1 fruit fly cellular context compared by ENCODE assay signal in the genomic region with DNA sequence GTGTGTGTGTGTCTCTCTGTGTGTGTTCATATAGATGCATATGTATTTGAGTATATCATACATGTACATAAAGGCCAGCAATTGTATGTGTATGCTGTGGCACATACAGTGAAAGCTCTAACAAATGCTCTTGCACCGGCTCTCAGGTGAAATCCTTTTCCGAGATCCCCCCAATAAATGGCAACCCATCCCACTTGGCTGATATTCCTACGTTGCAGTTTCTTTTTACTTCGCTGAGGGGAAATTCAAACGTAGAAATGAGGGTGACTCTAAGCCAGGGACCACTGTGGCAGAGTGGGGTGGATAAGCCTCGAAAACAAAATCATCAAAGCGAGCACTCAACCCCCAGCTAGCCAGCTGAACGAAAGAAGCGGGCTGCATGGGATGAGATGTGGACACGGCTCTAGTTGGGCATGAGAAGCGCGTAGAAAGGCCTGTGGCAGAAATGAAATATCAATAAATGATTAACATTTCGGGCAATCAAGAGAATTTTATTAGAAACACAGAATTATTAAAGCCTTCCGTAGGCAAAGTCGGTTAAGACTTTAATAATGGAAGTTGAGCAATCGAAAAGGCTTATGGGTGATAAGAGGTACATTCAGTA.
A peak's percentile ranks its signal among the peaks of the same experiment; 100 is the strongest.
TF ChIP-seq lines count a peak whose summit lies in the region.

No protein-coding gene starts in this region.

TF ChIP-seq in whole organism, embryonic, 481 proteins besides CTCF, POLR2A, EP300 and RAD21 (continued from another document and continues in another):
- TF ChIP-seq CG2678 (tag; optimal IDR thresholded peaks at IDR 0.05; lab: Kevin White, UChicago), result peak; percentile 99
- TF ChIP-seq Abd-B (GFP tag; optimal IDR thresholded peaks at IDR 0.05; lab: Kevin White, UChicago), result peak; percentile 99
- TF ChIP-seq Dek (tag; optimal IDR thresholded peaks at IDR 0.05; lab: Kevin White, UChicago), result peak; percentile 99
- peak; percentile 94 for TF ChIP-seq corto (GFP tag; optimal IDR thresholded peaks at IDR 0.05; lab: Kevin White, UChicago)
- TF ChIP-seq oc (tag; optimal IDR thresholded peaks at IDR 0.05; lab: Kevin White, UChicago), result peak; percentile 100
- peak; percentile 99 for TF ChIP-seq CG2875 (GFP tag; optimal IDR thresholded peaks at IDR 0.05; lab: Kevin White, UChicago)
- no peak for TF ChIP-seq h (optimal IDR thresholded peaks at IDR 0.05; lab: Kevin White, UChicago)
- TF ChIP-seq zen2 (GFP tag; IDR thresholded peaks at IDR 0.05; lab: Robert Waterston, UW; ENCODE audit: partially characterized antibody), result no peak
- TF ChIP-seq trh (GFP tag; optimal IDR thresholded peaks at IDR 0.05; lab: Kevin White, UChicago), result peak; percentile 98
- TF ChIP-seq her (GFP tag; optimal IDR thresholded peaks at IDR 0.05; lab: Kevin White, UChicago), result peak; percentile 98
- no peak for TF ChIP-seq sc (optimal IDR thresholded peaks at IDR 0.05; lab: Kevin White, UChicago)
- TF ChIP-seq sc (GFP tag; optimal IDR thresholded peaks at IDR 0.05; lab: Kevin White, UChicago), result peak; percentile 98
- TF ChIP-seq CG1603 (tag; optimal IDR thresholded peaks at IDR 0.05; lab: Kevin White, UChicago), result peak; percentile 99
- peak; percentile 98 for TF ChIP-seq Meics (GFP tag; optimal IDR thresholded peaks at IDR 0.05; lab: Kevin White, UChicago)
- TF ChIP-seq jing (GFP tag; optimal IDR thresholded peaks at IDR 0.05; lab: Kevin White, UChicago), result peak; percentile 99
- peak; percentile 100 for TF ChIP-seq sob (GFP tag; IDR thresholded peaks at IDR 0.05; lab: Robert Waterston, UW)
- peak; percentile 98 for TF ChIP-seq CG8765 (GFP tag; IDR thresholded peaks at IDR 0.05; lab: Robert Waterston, UW)
- TF ChIP-seq CG12659 (GFP tag; optimal IDR thresholded peaks at IDR 0.05; lab: Kevin White, UChicago), result peak; percentile 99
- peak; percentile 97 for TF ChIP-seq ftz-f1 (GFP tag; optimal IDR thresholded peaks at IDR 0.05; lab: Kevin White, UChicago)
- TF ChIP-seq Asciz (GFP tag; optimal IDR thresholded peaks at IDR 0.05; lab: Kevin White, UChicago), result peak; percentile 99
- TF ChIP-seq CG17802 (tag; optimal IDR thresholded peaks at IDR 0.05; lab: Kevin White, UChicago), result peak; percentile 95
- TF ChIP-seq CG13296 (GFP tag; optimal IDR thresholded peaks at IDR 0.05; lab: Kevin White, UChicago), result peak; percentile 97
- TF ChIP-seq NC2β (GFP tag; optimal IDR thresholded peaks at IDR 0.05; lab: Kevin White, UChicago), result peak; percentile 99
- TF ChIP-seq CG10431 (GFP tag; optimal IDR thresholded peaks at IDR 0.05; lab: Kevin White, UChicago), result peak; percentile 95
- TF ChIP-seq CG16815 (GFP tag; optimal IDR thresholded peaks at IDR 0.05; lab: Kevin White, UChicago), result peak; percentile 97
- TF ChIP-seq sna (GFP tag; IDR thresholded peaks at IDR 0.05; lab: Robert Waterston, UW; ENCODE audit: partially characterized antibody), result no peak
- TF ChIP-seq gro (GFP tag; optimal IDR thresholded peaks at IDR 0.05; lab: Kevin White, UChicago), result peak; percentile 100
- TF ChIP-seq Sry-δ (GFP tag; optimal IDR thresholded peaks at IDR 0.05; lab: Kevin White, UChicago), result peak; percentile 87
- TF ChIP-seq lmd (GFP tag; IDR thresholded peaks at IDR 0.05; lab: Robert Waterston, UW), result peak; percentile 100
- TF ChIP-seq CG12219 (GFP tag; optimal IDR thresholded peaks at IDR 0.05; lab: Kevin White, UChicago), result peak; percentile 99
- TF ChIP-seq gce (GFP tag; IDR thresholded peaks at IDR 0.05; lab: Robert Waterston, UW), result peak; percentile 99
- TF ChIP-seq ems (GFP tag; optimal IDR thresholded peaks at IDR 0.05; lab: Kevin White, UChicago), result peak; percentile 100
- TF ChIP-seq CG3847 (GFP tag; IDR thresholded peaks at IDR 0.05; lab: Robert Waterston, UW), result peak; percentile 99
- peak; percentile 98 for TF ChIP-seq luna (GFP tag; optimal IDR thresholded peaks at IDR 0.05; lab: Kevin White, UChicago)
- TF ChIP-seq shn (GFP tag; optimal IDR thresholded peaks at IDR 0.05; lab: Kevin White, UChicago), result peak; percentile 99
- TF ChIP-seq Atf6 (GFP tag; IDR thresholded peaks at IDR 0.05; lab: Robert Waterston, UW), result peak; percentile 99
- TF ChIP-seq NfI (GFP tag; optimal IDR thresholded peaks at IDR 0.05; lab: Kevin White, UChicago), result peak; percentile 99
- TF ChIP-seq Oaz (GFP tag; IDR thresholded peaks at IDR 0.05; lab: Robert Waterston, UW), result peak; percentile 99
- peak; percentile 85; the same call in 3 of the 4 replicates for TF ChIP-seq chinmo (GFP tag; IDR thresholded peaks at IDR 0.05; lab: Robert Waterston, UW; ENCODE audit: partially characterized antibody)
- peak; percentile 98 for TF ChIP-seq CG7357 (GFP tag; IDR thresholded peaks at IDR 0.05; lab: Robert Waterston, UW)
- TF ChIP-seq Fer2 (tag; optimal IDR thresholded peaks at IDR 0.05; lab: Kevin White, UChicago), result peak; percentile 97
- TF ChIP-seq Usf (GFP tag; optimal IDR thresholded peaks at IDR 0.05; lab: Kevin White, UChicago), result peak; percentile 93
- TF ChIP-seq Xbp1 (GFP tag; optimal IDR thresholded peaks at IDR 0.05; lab: Kevin White, UChicago), result peak; percentile 100
- TF ChIP-seq emc (GFP tag; optimal IDR thresholded peaks at IDR 0.05; lab: Kevin White, UChicago), result peak; percentile 99
- TF ChIP-seq hbn (GFP tag; IDR thresholded peaks at IDR 0.05; lab: Robert Waterston, UW; ENCODE audit: partially characterized antibody), result no peak
- TF ChIP-seq CG8388 (GFP tag; optimal IDR thresholded peaks at IDR 0.05; lab: Kevin White, UChicago), result peak; percentile 98
- TF ChIP-seq phol (tag; optimal IDR thresholded peaks at IDR 0.05; lab: Kevin White, UChicago), result peak; percentile 97
- peak; percentile 99 for TF ChIP-seq CG30431 (GFP tag; optimal IDR thresholded peaks at IDR 0.05; lab: Kevin White, UChicago)
- peak; percentile 100 for TF ChIP-seq sens (GFP tag; lab: Kevin White, UChicago)
- TF ChIP-seq ATbp (GFP tag; optimal IDR thresholded peaks at IDR 0.05; lab: Kevin White, UChicago), result peak; percentile 100
- peak; percentile 99 for TF ChIP-seq CG9876 (GFP tag; optimal IDR thresholded peaks at IDR 0.05; lab: Kevin White, UChicago)
- TF ChIP-seq Ets65A (GFP tag; lab: Kevin White, UChicago), result peak; percentile 100
- TF ChIP-seq pzg (GFP tag; optimal IDR thresholded peaks at IDR 0.05; lab: Kevin White, UChicago), result peak; percentile 48
- peak; percentile 100 for TF ChIP-seq CG12071 (GFP tag; optimal IDR thresholded peaks at IDR 0.05; lab: Kevin White, UChicago)
- peak; percentile 99 for TF ChIP-seq CG12942 (GFP tag; optimal IDR thresholded peaks at IDR 0.05; lab: Kevin White, UChicago)
- TF ChIP-seq CG10654 (GFP tag; optimal IDR thresholded peaks at IDR 0.05; lab: Kevin White, UChicago), result peak; percentile 100
- peak; percentile 99 for TF ChIP-seq sr (GFP tag; IDR thresholded peaks at IDR 0.05; lab: Robert Waterston, UW)
- TF ChIP-seq CG13424 (tag; optimal IDR thresholded peaks at IDR 0.05; lab: Kevin White, UChicago), result peak; percentile 98
- TF ChIP-seq CG31224 (GFP tag; IDR thresholded peaks at IDR 0.05; lab: Robert Waterston, UW), result peak; percentile 98
- peak; percentile 20 for TF ChIP-seq BEAF-32 (GFP tag; optimal IDR thresholded peaks at IDR 0.05; lab: Kevin White, UChicago)
- peak; percentile 99 for TF ChIP-seq MBD-R2 (GFP tag; IDR thresholded peaks at IDR 0.05; lab: Robert Waterston, UW)
- peak; percentile 100 for TF ChIP-seq esg (GFP tag; conservative IDR thresholded peaks at IDR 0.05; lab: Robert Waterston, UW)
- TF ChIP-seq nmo (GFP tag; optimal IDR thresholded peaks at IDR 0.05; lab: Kevin White, UChicago), result peak; percentile 98
- no peak for TF ChIP-seq fru (optimal IDR thresholded peaks at IDR 0.05; lab: Kevin White, UChicago)
- peak; percentile 99 for TF ChIP-seq gt (GFP tag; IDR thresholded peaks at IDR 0.05; lab: Robert Waterston, UW)
- peak; percentile 98 for TF ChIP-seq cwo (GFP tag; optimal IDR thresholded peaks at IDR 0.05; lab: Kevin White, UChicago)
- TF ChIP-seq CG12236 (GFP tag; optimal IDR thresholded peaks at IDR 0.05; lab: Kevin White, UChicago), result peak; percentile 99
- TF ChIP-seq Eip74EF (GFP tag; optimal IDR thresholded peaks at IDR 0.05; lab: Kevin White, UChicago), result peak in 1 of 2 experiments; percentile 97
- TF ChIP-seq Dip2 (GFP tag; IDR thresholded peaks at IDR 0.05; lab: Robert Waterston, UW), result peak; percentile 83
- TF ChIP-seq Adf1 (GFP tag; IDR thresholded peaks at IDR 0.05; lab: Robert Waterston, UW), result peak; percentile 93
- peak; percentile 99 for TF ChIP-seq kay (GFP tag; optimal IDR thresholded peaks at IDR 0.05; lab: Kevin White, UChicago)
- TF ChIP-seq CG4424 (GFP tag; optimal IDR thresholded peaks at IDR 0.05; lab: Kevin White, UChicago), result peak; percentile 99
- no peak for TF ChIP-seq Hr39 (optimal IDR thresholded peaks at IDR 0.05; lab: Kevin White, UChicago)
- TF ChIP-seq unpg (GFP tag; optimal IDR thresholded peaks at IDR 0.05; lab: Kevin White, UChicago), result peak; percentile 99
- peak; percentile 99 for TF ChIP-seq eyg (GFP tag; optimal IDR thresholded peaks at IDR 0.05; lab: Kevin White, UChicago)
- peak; percentile 99 for TF ChIP-seq HmgZ (tag; optimal IDR thresholded peaks at IDR 0.05; lab: Kevin White, UChicago)
- TF ChIP-seq CG5953 (GFP tag; IDR thresholded peaks at IDR 0.05; lab: Robert Waterston, UW), result peak; percentile 100
- peak; percentile 54 for TF ChIP-seq Dref (GFP tag; IDR thresholded peaks at IDR 0.05; lab: Robert Waterston, UW)
- peak; percentile 99 for TF ChIP-seq run (tag; optimal IDR thresholded peaks at IDR 0.05; lab: Kevin White, UChicago)
- peak; percentile 99 for TF ChIP-seq CG9932 (GFP tag; IDR thresholded peaks at IDR 0.05; lab: Robert Waterston, UW)
- peak; percentile 98 for TF ChIP-seq Doc2 (GFP tag; IDR thresholded peaks at IDR 0.05; lab: Robert Waterston, UW)
- TF ChIP-seq nerfin-2 (GFP tag; IDR thresholded peaks at IDR 0.05; lab: Robert Waterston, UW; ENCODE audit: partially characterized antibody), result no peak
- TF ChIP-seq CG14667 (GFP tag; IDR thresholded peaks at IDR 0.05; lab: Robert Waterston, UW), result peak; percentile 100
- TF ChIP-seq br (optimal IDR thresholded peaks at IDR 0.05; lab: Kevin White, UChicago), result no peak
- peak; percentile 99 for TF ChIP-seq CG8924 (tag; optimal IDR thresholded peaks at IDR 0.05; lab: Kevin White, UChicago)
- peak; percentile 100 for TF ChIP-seq HLH3B (GFP tag; IDR thresholded peaks at IDR 0.05; lab: Robert Waterston, UW)
- TF ChIP-seq ewg (GFP tag; optimal IDR thresholded peaks at IDR 0.05; lab: Kevin White, UChicago), result peak; percentile 98
- peak; percentile 100 for TF ChIP-seq chm (GFP tag; IDR thresholded peaks at IDR 0.05; lab: Robert Waterston, UW)
- no peak for TF ChIP-seq ato (GFP tag; IDR thresholded peaks at IDR 0.05; lab: Robert Waterston, UW; ENCODE audit: partially characterized antibody)
- TF ChIP-seq CG17359 (tag; optimal IDR thresholded peaks at IDR 0.05; lab: Kevin White, UChicago), result peak; percentile 100
- peak in 1 of 2 experiments; percentile 76 for TF ChIP-seq crp (GFP tag; optimal IDR thresholded peaks at IDR 0.05; lab: Kevin White, UChicago)
- TF ChIP-seq ro (GFP tag; IDR thresholded peaks at IDR 0.05; lab: Robert Waterston, UW), result peak; percentile 100
- TF ChIP-seq B-H2 (GFP tag; optimal IDR thresholded peaks at IDR 0.05; lab: Kevin White, UChicago), result peak; percentile 95
- TF ChIP-seq CG6254 (GFP tag; optimal IDR thresholded peaks at IDR 0.05; lab: Kevin White, UChicago), result peak; percentile 97
- peak; percentile 99 for TF ChIP-seq CG32532 (GFP tag; IDR thresholded peaks at IDR 0.05; lab: Robert Waterston, UW)
- TF ChIP-seq CG11695 (GFP tag; IDR thresholded peaks at IDR 0.05; lab: Robert Waterston, UW), result peak; percentile 99
- peak; percentile 99 for TF ChIP-seq CG4854 (GFP tag; optimal IDR thresholded peaks at IDR 0.05; lab: Kevin White, UChicago)
- peak; percentile 98 for TF ChIP-seq CG12391 (tag; optimal IDR thresholded peaks at IDR 0.05; lab: Kevin White, UChicago)
- TF ChIP-seq CG17361 (GFP tag; IDR thresholded peaks at IDR 0.05; lab: Robert Waterston, UW), result peak; percentile 86
- TF ChIP-seq CG7556 (GFP tag; optimal IDR thresholded peaks at IDR 0.05; lab: Kevin White, UChicago), result peak; percentile 87
- no peak for TF ChIP-seq pita (GFP tag; optimal IDR thresholded peaks at IDR 0.05; lab: Kevin White, UChicago)
- peak; percentile 98 for TF ChIP-seq Lhr (GFP tag; optimal IDR thresholded peaks at IDR 0.05; lab: Kevin White, UChicago)
- TF ChIP-seq NK7.1 (GFP tag; optimal IDR thresholded peaks at IDR 0.05; lab: Kevin White, UChicago), result peak; percentile 99
- peak; percentile 99 for TF ChIP-seq Fer1 (GFP tag; optimal IDR thresholded peaks at IDR 0.05; lab: Kevin White, UChicago)
- peak; percentile 100 for TF ChIP-seq Med (GFP tag; lab: Kevin White, UChicago)
- peak; percentile 99 to 100 for TF ChIP-seq chif (GFP tag; optimal IDR thresholded peaks at IDR 0.05; lab: Kevin White, UChicago)
- peak; percentile 99 for TF ChIP-seq Mes4 (GFP tag; optimal IDR thresholded peaks at IDR 0.05; lab: Kevin White, UChicago)
- peak; percentile 99 for TF ChIP-seq CG13624 (GFP tag; optimal IDR thresholded peaks at IDR 0.05; lab: Kevin White, UChicago)
- peak; percentile 100 for TF ChIP-seq CG6272 (GFP tag; IDR thresholded peaks at IDR 0.05; lab: Robert Waterston, UW)
- peak; percentile 97 for TF ChIP-seq CG10462 (GFP tag; optimal IDR thresholded peaks at IDR 0.05; lab: Kevin White, UChicago)
- no peak for TF ChIP-seq Tbp (GFP tag; optimal IDR thresholded peaks at IDR 0.05; lab: Kevin White, UChicago)
- TF ChIP-seq CG6175 (GFP tag; IDR thresholded peaks at IDR 0.05; lab: Robert Waterston, UW), result peak; percentile 98
- TF ChIP-seq CG14710 (tag; optimal IDR thresholded peaks at IDR 0.05; lab: Kevin White, UChicago), result peak; percentile 94
- TF ChIP-seq Sox102F (GFP tag; optimal IDR thresholded peaks at IDR 0.05; lab: Kevin White, UChicago), result peak; percentile 100
- peak; percentile 99 for TF ChIP-seq peb (GFP tag; IDR thresholded peaks at IDR 0.05; lab: Robert Waterston, UW)
- TF ChIP-seq scrt (GFP tag; optimal IDR thresholded peaks at IDR 0.05; lab: Kevin White, UChicago), result peak; percentile 98
- TF ChIP-seq Kr (GFP tag; optimal IDR thresholded peaks at IDR 0.05; lab: Kevin White, UChicago), result peak; percentile 61
- TF ChIP-seq toy (GFP tag; IDR thresholded peaks at IDR 0.05; lab: Robert Waterston, UW), result peak; percentile 99
- peak; percentile 98 for TF ChIP-seq CG1024 (GFP tag; IDR thresholded peaks at IDR 0.05; lab: Robert Waterston, UW)
- peak; percentile 98 for TF ChIP-seq CG17568 (GFP tag; optimal IDR thresholded peaks at IDR 0.05; lab: Kevin White, UChicago)
- TF ChIP-seq chn (GFP tag; optimal IDR thresholded peaks at IDR 0.05; lab: Kevin White, UChicago), result peak; percentile 100
- peak; percentile 90 for TF ChIP-seq CG33557 (GFP tag; optimal IDR thresholded peaks at IDR 0.05; lab: Kevin White, UChicago)
- peak; percentile 96 for TF ChIP-seq Spps (tag; optimal IDR thresholded peaks at IDR 0.05; lab: Kevin White, UChicago)
- peak; percentile 100 for TF ChIP-seq ci (GFP tag; IDR thresholded peaks at IDR 0.05; lab: Robert Waterston, UW)
- peak; percentile 100 for TF ChIP-seq otp (GFP tag; IDR thresholded peaks at IDR 0.05; lab: Robert Waterston, UW)
